Worm (Caenorhabditis elegans) whole organism, midembryonic: ENCODE results near the gene clec-245.

ENCODE experiments used
- T22C8.4 ChIP-seq: fragments of 200-800 bp; sonication (Bioruptor generic); IDR thresholded peaks from 2 replicates; pipeline ENCODE4 v1.3.6; 2022; ENCODE audit warnings: missing genetic modification characterization, missing compliant biosample characterization
- cog-1 ChIP-seq: sonication (generic microtip); optimal IDR thresholded peaks from 2 replicates; lab custom pipeline; 2016; ENCODE audit warnings: missing genetic modification characterization, missing compliant biosample characterization
- flt-1 ChIP-seq: fragments of 200-800 bp; sonication (Bioruptor generic); IDR thresholded peaks from 2 replicates; pipeline ENCODE4 v1.3.6; 2022; ENCODE audit warnings: missing genetic modification characterization, missing compliant biosample characterization
- klf-2 ChIP-seq: fragments of 200-800 bp; sonication (Bioruptor generic); conservative IDR thresholded peaks from 2 replicates; pipeline ENCODE4 v1.3.6; 2022; ENCODE audit warnings: missing genetic modification reagents, missing genetic modification characterization, missing compliant biosample characterization
- ref-1 ChIP-seq: fragments of 200-800 bp; sonication (Bioruptor generic); conservative IDR thresholded peaks from 2 replicates; pipeline ENCODE4 v1.3.6; 2022; ENCODE audit warnings: missing genetic modification reagents, missing genetic modification characterization, missing compliant biosample characterization
- tab-1 ChIP-seq: fragments of 200-800 bp; sonication (Bioruptor generic); IDR thresholded peaks from 2 replicates; pipeline ENCODE4 v1.3.6; 2022; ENCODE audit warnings: missing genetic modification characterization, missing compliant biosample characterization

DNA sequence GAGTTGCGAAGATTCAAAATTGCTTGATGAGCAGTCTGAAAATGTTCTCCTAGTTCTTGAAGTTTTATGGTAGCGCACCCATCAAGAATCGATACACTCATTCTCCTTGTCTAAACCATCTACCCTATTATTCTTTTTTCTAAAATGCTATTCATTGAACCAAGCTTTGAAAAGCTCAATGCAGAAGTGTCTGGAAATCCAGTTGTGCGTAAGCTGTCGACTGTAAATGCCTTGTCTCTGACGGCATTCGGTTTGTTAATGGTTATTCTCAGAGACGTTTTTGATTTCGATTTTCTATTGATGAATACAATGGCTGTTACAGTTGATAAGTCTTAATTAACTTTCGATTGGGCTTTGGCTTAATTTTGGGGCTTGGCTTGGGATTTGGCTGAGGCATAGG lies 25.7 kb downstream of the clec-245 start, which contains the start of gene C14A6.12:
- TF ChIP-seq T22C8.4 (GFP tag; lab: Robert Waterston, UW): no peak
- no peak for TF ChIP-seq klf-2 (GFP tag; lab: Robert Waterston, UW)
- no peak for TF ChIP-seq cog-1
- no peak for TF ChIP-seq flt-1 (GFP tag; lab: Robert Waterston, UW)
- no peak for TF ChIP-seq tab-1 (GFP tag; lab: Robert Waterston, UW)
- no peak for TF ChIP-seq ref-1 (GFP tag; lab: Robert Waterston, UW)
